Fruit fly (Drosophila melanogaster) whole organism, adult: ENCODE results near the gene Ptpmeg.

ENCODE experiments used
- CG12768 ChIP-seq: fragments of 200-800 bp; sonication (Bioruptor generic); optimal IDR thresholded peaks from 2 replicates; lab custom pipeline; 2017; ENCODE audit warnings: missing biosample characterization, missing genetic modification characterization, mild to moderate bottlenecking, moderate library complexity, missing genetic modification reagents
- CG14711 ChIP-seq: fragments of 200-800 bp; sonication (Bioruptor generic); optimal IDR thresholded peaks from 2 replicates; lab custom pipeline; 2018; ENCODE audit warnings: missing biosample characterization, mild to moderate bottlenecking, missing genetic modification characterization, moderate library complexity
- CG1620 ChIP-seq: fragments of 200-800 bp; sonication (Bioruptor generic); optimal IDR thresholded peaks from 2 replicates; lab custom pipeline; 2016; ENCODE audit warnings: missing biosample characterization, missing genetic modification characterization
- CG7045 ChIP-seq: fragments of 200-800 bp; sonication (Bioruptor generic); optimal IDR thresholded peaks from 2 replicates; lab custom pipeline; 2017; ENCODE audit warnings: missing biosample characterization, mild to moderate bottlenecking, missing genetic modification characterization
- Clk ChIP-seq: fragments of 200-800 bp; sonication (Bioruptor generic); optimal IDR thresholded peaks from 2 replicates; lab custom pipeline; 2017; ENCODE audit warnings: missing biosample characterization, missing genetic modification characterization
- Mnt ChIP-seq: fragments of 200-800 bp; sonication (Bioruptor generic); optimal IDR thresholded peaks from 2 replicates; lab custom pipeline; 2016; ENCODE audit warnings: missing biosample characterization, mild to moderate bottlenecking, missing genetic modification characterization
- bab1 ChIP-seq: fragments of 200-800 bp; sonication (Bioruptor generic); optimal IDR thresholded peaks from 3 replicates; lab custom pipeline; 2019; ENCODE audit warnings: missing biosample characterization, mild to moderate bottlenecking, missing genetic modification characterization, moderate library complexity
- cnc ChIP-seq, 2 experiments: fragments of >200 bp; optimal IDR thresholded peaks; 2 replicates each; lab custom pipeline; 2017
- kay ChIP-seq: fragments of 200-800 bp; sonication (Bioruptor generic); peaks from one replicate; lab custom pipeline; 2016; ENCODE audit warnings: missing biosample characterization, missing genetic modification characterization, borderline replicate concordance
- ovo ChIP-seq: fragments of 200-800 bp; sonication (Bioruptor generic); optimal IDR thresholded peaks from 2 replicates; lab custom pipeline; 2016; ENCODE audit warnings: missing biosample characterization, missing genetic modification characterization
- toe ChIP-seq: fragments of 200-800 bp; sonication (Bioruptor generic); optimal IDR thresholded peaks from 2 replicates; lab custom pipeline; 2016; ENCODE audit warnings: missing biosample characterization, missing genetic modification characterization

dm6 chr3L:294841-295408 lies 33.0 kb upstream of the Ptpmeg start:
- TF ChIP-seq Mnt (no peak), cnc (optimal IDR thresholded peaks at IDR 0.05; lab: Kevin White, UChicago) (no peak), kay (no peak), ovo (GFP tag; lab: Kevin White, UChicago) (no peak), CG14711 (no peak), CG7045 (GFP tag; lab: Kevin White, UChicago) (no peak), CG12768 (GFP tag; lab: Kevin White, UChicago) (no peak), toe (GFP tag; lab: Kevin White, UChicago) (no peak), CG1620 (GFP tag; lab: Kevin White, UChicago) (no peak), Clk (GFP tag; lab: Kevin White, UChicago) (no peak), bab1 (GFP tag; lab: Kevin White, UChicago) (no peak)
